Worm (Caenorhabditis elegans): Measurements from ENCODE around the gene cla-1.
A peak's percentile ranks its signal among the peaks of the same experiment; 100 is the strongest.

Gene cla-1

DNA sequence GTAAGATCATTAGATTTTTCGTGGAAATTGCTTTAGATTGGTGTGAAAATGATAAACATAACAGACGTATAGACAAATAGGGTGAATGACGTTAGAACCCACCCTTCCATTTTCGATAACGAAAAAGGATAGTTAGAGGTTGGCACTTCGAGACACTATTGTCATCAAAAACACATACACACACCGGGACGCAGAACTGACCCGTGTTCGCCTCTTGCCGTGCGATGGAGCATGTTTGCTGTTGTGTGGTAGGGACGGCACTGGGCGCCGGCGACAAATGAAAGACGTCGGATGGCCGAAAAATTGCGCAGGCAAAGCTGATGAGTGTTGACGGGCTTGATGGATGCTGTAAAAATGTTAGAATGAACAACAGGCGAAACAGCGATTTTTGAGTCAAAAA, 38.9 kb upstream of the cla-1 start (continued):
- TF ChIP-seq mxl-3 (GFP tag; optimal IDR thresholded peaks at IDR 0.05) (peak; percentile 74), ceh-32 (tag; optimal IDR thresholded peaks at IDR 0.05; ENCODE audit: poor library complexity) (no peak), nhr-41 (GFP tag; IDR thresholded peaks at IDR 0.05) (peak; percentile 65; the same call in 1 of the 2 replicates), ces-1 (GFP tag; optimal IDR thresholded peaks at IDR 0.05) (no peak), daf-16 (GFP tag; optimal IDR thresholded peaks at IDR 0.05) (no peak), daf-16 (tag; optimal IDR thresholded peaks at IDR 0.05) (peak; percentile 83), nhr-111 (GFP tag; optimal IDR thresholded peaks at IDR 0.05) (no peak), ZK546.5 (tag; optimal IDR thresholded peaks at IDR 0.05) (no peak), zfp-2 (tag; optimal IDR thresholded peaks at IDR 0.05) (no peak), jun-1 (tag; optimal IDR thresholded peaks at IDR 0.05) (no peak), mes-2 (tag; optimal IDR thresholded peaks at IDR 0.05; ENCODE audit: poor library complexity, severe bottlenecking) (peak; percentile 68), attf-4 (tag; optimal IDR thresholded peaks at IDR 0.05) (no peak), dmd-8 (GFP tag; IDR thresholded peaks at IDR 0.05) (no peak), mdl-1 (tag; optimal IDR thresholded peaks at IDR 0.05) (peak in 1 of 2 experiments; percentile 6), fkh-10 (GFP tag; optimal IDR thresholded peaks at IDR 0.05) (no peak), egl-43 (GFP tag; IDR thresholded peaks at IDR 0.05) (peak; percentile 54; the same call in 1 of the 2 replicates), F49E8.2 (tag; optimal IDR thresholded peaks at IDR 0.05; ENCODE audit: borderline replicate concordance) (no peak), madf-9 (GFP tag; conservative IDR thresholded peaks at IDR 0.05) (no peak), T20F7.1 (GFP tag; optimal IDR thresholded peaks at IDR 0.05) (no peak), nhr-237 (tag; optimal IDR thresholded peaks at IDR 0.05) (no peak), ceh-62 (tag; optimal IDR thresholded peaks at IDR 0.05) (no peak), spr-1 (tag; optimal IDR thresholded peaks at IDR 0.05) (no peak), Y5F2A.4 (GFP tag; optimal IDR thresholded peaks at IDR 0.05) (no peak), lsy-2 (tag; optimal IDR thresholded peaks at IDR 0.05) (peak in 1 of 2 experiments; percentile 48), nhr-76 (tag; optimal IDR thresholded peaks at IDR 0.05) (no peak), egl-27 (tag; optimal IDR thresholded peaks at IDR 0.05) (no peak), Y48G9A.11 (GFP tag; IDR thresholded peaks at IDR 0.05) (0 out of 2 replicates have a peak, but pooled peaks have one; percentile 21), mxl-2 (GFP tag; conservative IDR thresholded peaks at IDR 0.05) (no peak), nhr-102 (tag; optimal IDR thresholded peaks at IDR 0.05) (peak; percentile 25), sdz-12 (GFP tag; optimal IDR thresholded peaks at IDR 0.05) (no peak), lin-38 (GFP tag; IDR thresholded peaks at IDR 0.05) (peak; percentile 80), rbr-2 (tag; optimal IDR thresholded peaks at IDR 0.05) (peak; percentile 2), unc-39 (tag; optimal IDR thresholded peaks at IDR 0.05) (no peak)

- 0 out of 2 replicates have a peak, but pooled peaks have one; percentile 29 for TF ChIP-seq php-3 (GFP tag; IDR thresholded peaks at IDR 0.05)
- no peak for TF ChIP-seq daf-16 (GFP tag; optimal IDR thresholded peaks at IDR 0.05)
- TF ChIP-seq daf-16 (tag; optimal IDR thresholded peaks at IDR 0.05): peak; percentile 64
- no peak for TF ChIP-seq madf-5 (GFP tag; IDR thresholded peaks at IDR 0.05)
- no peak for TF ChIP-seq tag-97 (GFP tag; IDR thresholded peaks at IDR 0.05)
- peak; percentile 3 for TF ChIP-seq hlh-11 (tag; optimal IDR thresholded peaks at IDR 0.05)
- TF ChIP-seq nhr-10 (tag; optimal IDR thresholded peaks at IDR 0.05): no peak
- TF ChIP-seq F26F4.8 (GFP tag; conservative IDR thresholded peaks at IDR 0.05): no peak
- TF ChIP-seq dmd-6 (GFP tag; IDR thresholded peaks at IDR 0.05): peak; percentile 25; the same call in 1 of the 2 replicates
- peak; percentile 49 for TF ChIP-seq F49E8.2 (tag; optimal IDR thresholded peaks at IDR 0.05; ENCODE audit: borderline replicate concordance)
- TF ChIP-seq dve-1 (tag; optimal IDR thresholded peaks at IDR 0.05; ENCODE audit: insufficient read depth): peak; percentile 43
Observed at ce11 chrIV:7550445-7550844, 38.3 kb upstream of the cla-1 start, which contains the start of gene pam-1. TSS of gene pam-1 (minus strand) at chrIV:7550812.

Data from whole organism, L4 larva.